Fruit fly (Drosophila melanogaster) whole organism, embryonic: ENCODE results near the gene a10.

Experiments
- ATbp ChIP-seq: fragments of 200-800 bp; sonication (Bioruptor generic); optimal IDR thresholded peaks from 2 replicates; lab custom pipeline; 2017; ENCODE audit warnings: missing biosample characterization, mild to moderate bottlenecking, missing genetic modification characterization, missing genetic modification reagents
- Abd-B ChIP-seq: fragments of 200-800 bp; sonication (Bioruptor generic); optimal IDR thresholded peaks from 2 replicates; lab custom pipeline; 2018; ENCODE audit warnings: missing biosample characterization, mild to moderate bottlenecking, missing genetic modification characterization, moderate library complexity
- Bteb2 ChIP-seq: fragments of 200-800 bp; sonication (Bioruptor generic); optimal IDR thresholded peaks from 2 replicates; lab custom pipeline; 2016; ENCODE audit warnings: missing biosample characterization, missing genetic modification characterization
- CG11723 ChIP-seq: fragments of 200-800 bp; sonication (Bioruptor generic); optimal IDR thresholded peaks from 2 replicates; lab custom pipeline; 2017; ENCODE audit warnings: missing biosample characterization, mild to moderate bottlenecking, missing genetic modification characterization
- CG12104 ChIP-seq: fragments of 200-800 bp; sonication (Bioruptor generic); optimal IDR thresholded peaks from 3 replicates; lab custom pipeline; 2016; ENCODE audit warnings: missing biosample characterization, missing genetic modification characterization
- CG12769 ChIP-seq: fragments of 200-800 bp; sonication (Bioruptor generic); optimal IDR thresholded peaks from 2 replicates; lab custom pipeline; 2019; ENCODE audit warnings: missing biosample characterization, mild to moderate bottlenecking, missing genetic modification characterization, moderate library complexity
- CG15479 ChIP-seq: fragments of 200-800 bp; sonication (Bioruptor generic); optimal IDR thresholded peaks from 3 replicates; lab custom pipeline; 2019; ENCODE audit warnings: missing biosample characterization, mild to moderate bottlenecking, missing genetic modification characterization, moderate library complexity
- CG15514 ChIP-seq: fragments of 200-800 bp; sonication (Bioruptor generic); optimal IDR thresholded peaks from 3 replicates; lab custom pipeline; 2017; ENCODE audit warnings: missing biosample characterization, missing genetic modification characterization, mild to moderate bottlenecking, moderate library complexity, missing genetic modification reagents
- CG15696 ChIP-seq: fragments of 200-800 bp; sonication (Bioruptor generic); optimal IDR thresholded peaks from 2 replicates; lab custom pipeline; 2019; ENCODE audit warnings: missing biosample characterization, mild to moderate bottlenecking, missing genetic modification characterization, moderate library complexity
- CG17328 ChIP-seq: fragments of 200-800 bp; sonication (Bioruptor generic); IDR thresholded peaks from 2 replicates; pipeline ENCODE4 v1.3.6; 2022; ENCODE audit warnings: missing biosample characterization, missing genetic modification characterization
- CG17802 ChIP-seq: fragments of 200-800 bp; sonication (Bioruptor generic); optimal IDR thresholded peaks from 2 replicates; lab custom pipeline; 2018; ENCODE audit warnings: missing biosample characterization, mild to moderate bottlenecking, missing genetic modification characterization, moderate library complexity
- CG30403 ChIP-seq: fragments of 200-800 bp; sonication (Bioruptor generic); optimal IDR thresholded peaks from 3 replicates; lab custom pipeline; 2016; ENCODE audit warnings: missing biosample characterization, missing genetic modification characterization
- CG4328 ChIP-seq: fragments of 200-800 bp; sonication (Bioruptor generic); optimal IDR thresholded peaks from 3 replicates; lab custom pipeline; 2017; ENCODE audit warnings: missing biosample characterization, missing genetic modification reagents, missing genetic modification characterization
- CG4404 ChIP-seq: fragments of 200-800 bp; sonication (Bioruptor generic); IDR thresholded peaks from 2 replicates; pipeline ENCODE4 v1.3.6; 2022; ENCODE audit warnings: missing biosample characterization, missing genetic modification characterization
- CG5245 ChIP-seq: fragments of 200-800 bp; sonication (Bioruptor generic); optimal IDR thresholded peaks from 3 replicates; lab custom pipeline; 2016; ENCODE audit warnings: missing biosample characterization, missing genetic modification characterization
- CG7556 ChIP-seq: fragments of 200-800 bp; sonication (Bioruptor generic); optimal IDR thresholded peaks from 2 replicates; lab custom pipeline; 2017; ENCODE audit warnings: missing biosample characterization, mild to moderate bottlenecking, missing genetic modification characterization
- CG7786 ChIP-seq: fragments of 200-800 bp; sonication (Bioruptor generic); optimal IDR thresholded peaks from 2 replicates; lab custom pipeline; 2016; ENCODE audit warnings: missing biosample characterization, missing genetic modification characterization
- CG9609 ChIP-seq: fragments of 200-800 bp; sonication (Bioruptor generic); optimal IDR thresholded peaks from 3 replicates; lab custom pipeline; 2016; ENCODE audit warnings: missing biosample characterization, missing genetic modification characterization
- CoRest ChIP-seq: fragments of 200-800 bp; sonication (Bioruptor generic); optimal IDR thresholded peaks from 3 replicates; lab custom pipeline; 2018; ENCODE audit warnings: missing biosample characterization, mild to moderate bottlenecking, missing genetic modification characterization, moderate library complexity
- Dip2 ChIP-seq: fragments of 200-800 bp; sonication (Bioruptor generic); IDR thresholded peaks from 2 replicates; pipeline ENCODE4 v1.3.6; 2022; ENCODE audit warnings: missing biosample characterization, missing genetic modification characterization
- Dp ChIP-seq: fragments of 200-800 bp; sonication (Bioruptor generic); optimal IDR thresholded peaks from 2 replicates; lab custom pipeline; 2018; ENCODE audit warnings: missing biosample characterization, mild to moderate bottlenecking, missing genetic modification characterization, moderate library complexity
- Elba2 ChIP-seq: fragments of 200-800 bp; sonication (Bioruptor generic); optimal IDR thresholded peaks from 3 replicates; lab custom pipeline; 2016; ENCODE audit warnings: missing biosample characterization, missing genetic modification characterization
- HLH54F ChIP-seq: fragments of 200-800 bp; sonication (Bioruptor generic); optimal IDR thresholded peaks from 3 replicates; lab custom pipeline; 2016; ENCODE audit warnings: missing biosample characterization, missing genetic modification characterization
- Hand ChIP-seq: fragments of 200-800 bp; sonication (Bioruptor generic); optimal IDR thresholded peaks from 2 replicates; lab custom pipeline; 2017; ENCODE audit warnings: mild to moderate bottlenecking, missing biosample characterization, missing genetic modification reagents, missing genetic modification characterization
- Mrtf ChIP-seq: fragments of 200-800 bp; sonication (Bioruptor generic); IDR thresholded peaks from 3 replicates; pipeline ENCODE4 v1.3.6; 2022; ENCODE audit warnings: missing biosample characterization, missing genetic modification characterization
- Side ChIP-seq: fragments of 200-800 bp; sonication (Bioruptor generic); optimal IDR thresholded peaks from 2 replicates; lab custom pipeline; 2016; ENCODE audit warnings: missing biosample characterization, missing genetic modification characterization
- bigmax ChIP-seq: fragments of 200-800 bp; sonication (Bioruptor generic); optimal IDR thresholded peaks from 2 replicates; lab custom pipeline; 2018; ENCODE audit warnings: missing biosample characterization, mild to moderate bottlenecking, missing genetic modification characterization
- chif ChIP-seq, 2 experiments: fragments of 200-800 bp; sonication (Bioruptor generic); optimal IDR thresholded peaks; 3 replicates each; lab custom pipeline; 2016; ENCODE audit warnings: missing biosample characterization in 2 of 2, missing genetic modification characterization in 2 of 2
- chn ChIP-seq: fragments of 200-800 bp; sonication (Bioruptor generic); optimal IDR thresholded peaks from 2 replicates; lab custom pipeline; 2016; ENCODE audit warnings: missing biosample characterization, missing genetic modification characterization
- ems ChIP-seq: fragments of 200-800 bp; sonication (Bioruptor generic); optimal IDR thresholded peaks from 3 replicates; lab custom pipeline; 2016; ENCODE audit warnings: missing biosample characterization, missing genetic modification characterization
- fd96Cb ChIP-seq: fragments of 200-800 bp; sonication (Bioruptor generic); optimal IDR thresholded peaks from 2 replicates; lab custom pipeline; 2018; ENCODE audit warnings: missing biosample characterization, mild to moderate bottlenecking, missing genetic modification characterization, moderate library complexity
- gcm ChIP-seq: fragments of 200-800 bp; sonication (Bioruptor generic); optimal IDR thresholded peaks from 2 replicates; lab custom pipeline; 2019; ENCODE audit warnings: missing biosample characterization, mild to moderate bottlenecking, missing genetic modification characterization, moderate library complexity
- gcm2 ChIP-seq: fragments of 200-800 bp; sonication (Bioruptor generic); optimal IDR thresholded peaks from 2 replicates; lab custom pipeline; 2016; ENCODE audit warnings: missing biosample characterization, missing genetic modification characterization
- gfzf ChIP-seq: fragments of 200-800 bp; sonication (Bioruptor generic); optimal IDR thresholded peaks from 2 replicates; lab custom pipeline; 2016; ENCODE audit warnings: missing biosample characterization, mild to moderate bottlenecking, missing genetic modification characterization, moderate library complexity
- jing ChIP-seq: fragments of 200-800 bp; sonication (Bioruptor generic); optimal IDR thresholded peaks from 2 replicates; lab custom pipeline; 2018; ENCODE audit warnings: missing biosample characterization, mild to moderate bottlenecking, missing genetic modification characterization
- ken ChIP-seq: fragments of 200-800 bp; sonication (Bioruptor generic); IDR thresholded peaks from 3 replicates; pipeline ENCODE4 v1.3.6; 2022; ENCODE audit warnings: missing biosample characterization, missing genetic modification characterization
- kni ChIP-seq: fragments of 200-800 bp; sonication (Bioruptor generic); optimal IDR thresholded peaks from 3 replicates; lab custom pipeline; 2017; ENCODE audit warnings: mild to moderate bottlenecking, missing biosample characterization, missing genetic modification reagents, missing genetic modification characterization
- lov ChIP-seq, 2 experiments: fragments of 200-800 bp in 1 of 2; fragments of >200 bp in 1 of 2; sonication (Bioruptor generic) in 1 of 2; IDR thresholded peaks in 1 of 2; optimal IDR thresholded peaks in 1 of 2; 2 replicates in 1 of 2; 3 replicates in 1 of 2; pipeline versions ENCODE4 v1.3.6 to Lab custom; 2017 to 2022; ENCODE audit warnings: missing biosample characterization in 1 of 2, missing genetic modification characterization in 1 of 2
- mam ChIP-seq: fragments of 200-800 bp; sonication (Bioruptor generic); optimal IDR thresholded peaks from 3 replicates; lab custom pipeline; 2016; ENCODE audit warnings: missing biosample characterization, missing genetic modification characterization
- nerfin-2 ChIP-seq: fragments of 200-800 bp; sonication (Bioruptor generic); IDR thresholded peaks from 2 replicates; pipeline ENCODE4 v1.3.6; 2022; ENCODE audit warnings: missing biosample characterization, missing genetic modification characterization; ENCODE audit not compliant: partially characterized antibody
- run ChIP-seq: fragments of 200-800 bp; sonication (Bioruptor generic); optimal IDR thresholded peaks from 3 replicates; lab custom pipeline; 2018; ENCODE audit warnings: missing biosample characterization, mild to moderate bottlenecking, missing genetic modification characterization
- sd ChIP-seq: fragments of 200-800 bp; sonication (Bioruptor generic); optimal IDR thresholded peaks from 3 replicates; lab custom pipeline; 2018; ENCODE audit warnings: missing biosample characterization, mild to moderate bottlenecking, missing genetic modification characterization, moderate library complexity
- sens ChIP-seq: fragments of 200-800 bp; sonication (Bioruptor generic); peaks from one replicate; lab custom pipeline; 2016; ENCODE audit warnings: missing biosample characterization, missing genetic modification characterization
- sug ChIP-seq: fragments of 200-800 bp; optimal IDR thresholded peaks from 2 replicates; lab custom pipeline; 2019; ENCODE audit warnings: missing biosample characterization, mild to moderate bottlenecking, missing genetic modification characterization, moderate library complexity
- ttk ChIP-seq: fragments of 200-800 bp; sonication (Bioruptor generic); IDR thresholded peaks from 2 replicates; pipeline ENCODE4 v2.1.2; 2022; ENCODE audit warnings: missing biosample characterization, missing genetic modification characterization
- tx ChIP-seq: fragments of 200-800 bp; sonication (Bioruptor generic); optimal IDR thresholded peaks from 2 replicates; lab custom pipeline; 2016; ENCODE audit warnings: missing biosample characterization, missing genetic modification characterization
- unc-4 ChIP-seq: fragments of 200-800 bp; sonication (Bioruptor generic); IDR thresholded peaks from 2 replicates; pipeline ENCODE4 v1.3.6; 2022; ENCODE audit warnings: missing biosample characterization, missing genetic modification characterization; ENCODE audit not compliant: partially characterized antibody

Gene a10

dm6 chr3L:16977311-16977710, 46.2 kb downstream of the a10 start:
- peak; percentile 23 for TF ChIP-seq sens (GFP tag; lab: Kevin White, UChicago)
- TF ChIP-seq sug (tag; lab: Kevin White, UChicago), result peak; percentile 24
- no peak for TF ChIP-seq CG12769 (tag; lab: Kevin White, UChicago)

- TF ChIP-seq CG4404 (GFP tag; lab: Robert Waterston, UW) (no peak), chn (no peak), CG17328 (GFP tag; lab: Robert Waterston, UW) (no peak), Hand (no peak), fd96Cb (no peak), CG7786 (no peak), Dip2 (no peak), Elba2 (GFP tag; lab: Kevin White, UChicago) (no peak), Mrtf (GFP tag; lab: Robert Waterston, UW) (no peak), HLH54F (GFP tag; lab: Kevin White, UChicago) (no peak), Bteb2 (no peak), nerfin-2 (GFP tag; lab: Robert Waterston, UW) (no peak), lov (optimal IDR thresholded peaks at IDR 0.05; lab: Kevin White, UChicago) (no peak), lov (GFP tag; IDR thresholded peaks at IDR 0.05; lab: Robert Waterston, UW) (0 out of 3 replicates have a peak, but pooled peaks have one; percentile 52), CG15696 (tag; lab: Kevin White, UChicago) (no peak), bigmax (GFP tag; lab: Kevin White, UChicago) (no peak), mam (GFP tag; lab: Kevin White, UChicago) (no peak), jing (no peak), ttk (GFP tag; lab: Robert Waterston, UW) (no peak), CG4328 (GFP tag; lab: Kevin White, UChicago) (no peak), gcm (no peak), gcm2 (GFP tag; lab: Kevin White, UChicago) (no peak), chif (GFP tag; optimal IDR thresholded peaks at IDR 0.05; lab: Kevin White, UChicago) (no peak), CG15514 (GFP tag; lab: Kevin White, UChicago) (no peak), CG7556 (GFP tag; lab: Kevin White, UChicago) (no peak), ken (0 out of 3 replicates have a peak, but pooled peaks have one; percentile 24), CG5245 (no peak), CG30403 (GFP tag; lab: Kevin White, UChicago) (no peak), ems (GFP tag; lab: Kevin White, UChicago) (no peak), CG17802 (tag; lab: Kevin White, UChicago) (no peak), CG15479 (no peak), gfzf (GFP tag; lab: Kevin White, UChicago) (no peak), CG12104 (GFP tag; lab: Kevin White, UChicago) (no peak), kni (GFP tag; lab: Kevin White, UChicago) (no peak), Abd-B (GFP tag; lab: Kevin White, UChicago) (no peak), CG11723 (GFP tag; lab: Kevin White, UChicago) (no peak), tx (GFP tag; lab: Kevin White, UChicago) (no peak), run (tag; lab: Kevin White, UChicago) (no peak), CoRest (tag; lab: Kevin White, UChicago) (no peak), unc-4 (GFP tag; lab: Robert Waterston, UW) (no peak), sd (tag; lab: Kevin White, UChicago) (peak; percentile 14), Side (GFP tag; lab: Kevin White, UChicago) (no peak), ATbp (GFP tag; lab: Kevin White, UChicago) (peak; percentile 24), Dp (GFP tag; lab: Kevin White, UChicago) (no peak), CG9609 (no peak)
Observed at dm6 chr3L:16975638-16976528, 47.7 kb downstream of the a10 start.
